Fruit fly (Drosophila melanogaster) whole organism, embryonic: Measurements from ENCODE around the gene CG33640.
A peak's percentile ranks its signal among the peaks of the same experiment; 100 is the strongest.

Source experiments
- B-H1 ChIP-seq: fragments of 200-800 bp; sonication (Bioruptor generic); IDR thresholded peaks from 3 replicates; pipeline ENCODE4 v1.3.6; 2022; ENCODE audit warnings: missing biosample characterization, missing genetic modification characterization
- CG10366 ChIP-seq: fragments of 200-800 bp; sonication (Bioruptor generic); IDR thresholded peaks from 2 replicates; pipeline ENCODE4 v1.3.6; 2022; ENCODE audit warnings: missing biosample characterization, missing genetic modification characterization
- CG10654 ChIP-seq: fragments of 200-800 bp; sonication (Bioruptor generic); optimal IDR thresholded peaks from 2 replicates; lab custom pipeline; 2016; ENCODE audit warnings: missing biosample characterization, missing genetic modification characterization
- CG12219 ChIP-seq: fragments of 200-800 bp; sonication (Bioruptor generic); optimal IDR thresholded peaks from 3 replicates; lab custom pipeline; 2018; ENCODE audit warnings: missing biosample characterization, mild to moderate bottlenecking, missing genetic modification characterization
- CG1233 ChIP-seq: fragments of 200-800 bp; sonication (Bioruptor generic); optimal IDR thresholded peaks from 4 replicates; lab custom pipeline; 2018; ENCODE audit warnings: missing biosample characterization, mild to moderate bottlenecking, missing genetic modification characterization
- CG13624 ChIP-seq: fragments of 200-800 bp; sonication (Bioruptor generic); optimal IDR thresholded peaks from 2 replicates; lab custom pipeline; 2016; ENCODE audit warnings: missing biosample characterization, missing genetic modification characterization
- CG14014 ChIP-seq: fragments of 200-800 bp; sonication (Bioruptor generic); IDR thresholded peaks from 2 replicates; pipeline ENCODE4 v1.3.6; 2022; ENCODE audit warnings: missing biosample characterization, missing genetic modification characterization
- CG16779 ChIP-seq: fragments of 200-800 bp; sonication (Bioruptor generic); IDR thresholded peaks from 2 replicates; pipeline ENCODE4 v1.3.6; 2022; ENCODE audit warnings: missing biosample characterization, missing genetic modification characterization
- CG16813 ChIP-seq: fragments of 200-800 bp; sonication (Bioruptor generic); IDR thresholded peaks from 3 replicates; pipeline ENCODE4 v1.3.6; 2022; ENCODE audit warnings: missing biosample characterization, missing genetic modification characterization; ENCODE audit not compliant: partially characterized antibody
- CG16863 ChIP-seq: fragments of 200-800 bp; sonication (Bioruptor generic); optimal IDR thresholded peaks from 3 replicates; lab custom pipeline; 2016; ENCODE audit warnings: missing biosample characterization, missing genetic modification characterization
- CG17829 ChIP-seq: fragments of 200-800 bp; optimal IDR thresholded peaks from 2 replicates; lab custom pipeline; 2019; ENCODE audit warnings: missing biosample characterization, mild to moderate bottlenecking, missing genetic modification characterization, moderate library complexity
- CG2129 ChIP-seq: fragments of 200-800 bp; sonication (Bioruptor generic); IDR thresholded peaks from 2 replicates; pipeline ENCODE4 v1.3.6; 2022; ENCODE audit warnings: missing biosample characterization, missing genetic modification characterization; ENCODE audit not compliant: partially characterized antibody
- CG2712 ChIP-seq: fragments of 200-800 bp; optimal IDR thresholded peaks from 3 replicates; lab custom pipeline; 2019; ENCODE audit warnings: missing biosample characterization, mild to moderate bottlenecking, missing genetic modification characterization, moderate library complexity
- CG30403 ChIP-seq: fragments of 200-800 bp; sonication (Bioruptor generic); optimal IDR thresholded peaks from 3 replicates; lab custom pipeline; 2016; ENCODE audit warnings: missing biosample characterization, missing genetic modification characterization
- CG32767 ChIP-seq: fragments of 200-800 bp; sonication (Bioruptor generic); IDR thresholded peaks from 2 replicates; pipeline ENCODE4 v1.3.6; 2022; ENCODE audit warnings: missing biosample characterization, missing genetic modification characterization
- CG6854 ChIP-seq: fragments of 200-800 bp; sonication (Bioruptor generic); optimal IDR thresholded peaks from 3 replicates; lab custom pipeline; 2017; ENCODE audit warnings: missing biosample characterization, mild to moderate bottlenecking, missing genetic modification characterization
- CG7963 ChIP-seq: fragments of 200-800 bp; sonication (Bioruptor generic); IDR thresholded peaks from 3 replicates; pipeline ENCODE4 v1.3.6; 2022; ENCODE audit warnings: missing biosample characterization, missing genetic modification characterization; ENCODE audit not compliant: partially characterized antibody
- CG7987 ChIP-seq: fragments of 200-800 bp; sonication (Bioruptor generic); optimal IDR thresholded peaks from 2 replicates; lab custom pipeline; 2018; ENCODE audit warnings: missing biosample characterization, mild to moderate bottlenecking, missing genetic modification characterization, moderate library complexity
- CG8281 ChIP-seq: fragments of 200-800 bp; sonication (Bioruptor generic); optimal IDR thresholded peaks from 2 replicates; lab custom pipeline; 2018; ENCODE audit warnings: missing biosample characterization, mild to moderate bottlenecking, missing genetic modification characterization, moderate library complexity
- CG9215 ChIP-seq: fragments of 200-800 bp; sonication (Bioruptor generic); IDR thresholded peaks from 2 replicates; pipeline ENCODE4 v1.3.6; 2022; ENCODE audit warnings: missing biosample characterization, missing genetic modification characterization
- E2f1 ChIP-seq: fragments of 200-800 bp; sonication (Bioruptor generic); IDR thresholded peaks from 2 replicates; pipeline ENCODE4 v1.3.6; 2022; ENCODE audit warnings: missing biosample characterization, missing genetic modification characterization
- HLH4C ChIP-seq: fragments of 200-800 bp; sonication (Bioruptor generic); IDR thresholded peaks from 3 replicates; pipeline ENCODE4 v1.3.6; 2022; ENCODE audit warnings: missing biosample characterization, missing genetic modification characterization; ENCODE audit not compliant: partially characterized antibody
- MBD-R2 ChIP-seq: fragments of 200-800 bp; sonication (Bioruptor generic); IDR thresholded peaks from 2 replicates; pipeline ENCODE4 v1.3.6; 2022; ENCODE audit warnings: missing biosample characterization, missing genetic modification characterization
- MESR4 ChIP-seq: fragments of 200-800 bp; sonication (Bioruptor generic); optimal IDR thresholded peaks from 2 replicates; lab custom pipeline; 2018; ENCODE audit warnings: missing biosample characterization, mild to moderate bottlenecking, missing genetic modification characterization, moderate library complexity
- Mad ChIP-seq: fragments of 200-800 bp; sonication (Bioruptor generic); optimal IDR thresholded peaks from 2 replicates; lab custom pipeline; 2016; ENCODE audit warnings: missing biosample characterization, missing genetic modification characterization
- Mes4 ChIP-seq: fragments of 200-800 bp; sonication (Bioruptor generic); optimal IDR thresholded peaks from 2 replicates; lab custom pipeline; 2016; ENCODE audit warnings: missing biosample characterization, missing genetic modification characterization
- Mrtf ChIP-seq: fragments of 200-800 bp; sonication (Bioruptor generic); IDR thresholded peaks from 3 replicates; pipeline ENCODE4 v1.3.6; 2022; ENCODE audit warnings: missing biosample characterization, missing genetic modification characterization
- Oli ChIP-seq: fragments of 200-800 bp; sonication (Bioruptor generic); optimal IDR thresholded peaks from 2 replicates; lab custom pipeline; 2018; ENCODE audit warnings: missing biosample characterization, mild to moderate bottlenecking, missing genetic modification characterization, moderate library complexity
- Pdp1 ChIP-seq, 2 experiments: fragments of 200-800 bp; sonication (Bioruptor generic); optimal IDR thresholded peaks; 3 replicates each; lab custom pipeline; 2016; ENCODE audit warnings: missing biosample characterization in 2 of 2, missing genetic modification characterization in 2 of 2, mild to moderate bottlenecking in 1 of 2, moderate library complexity in 1 of 2
- Sry-δ ChIP-seq: fragments of 200-800 bp; sonication (Bioruptor generic); optimal IDR thresholded peaks from 2 replicates; lab custom pipeline; 2016; ENCODE audit warnings: missing biosample characterization, missing genetic modification characterization
- amos ChIP-seq: fragments of 200-800 bp; sonication (Bioruptor generic); IDR thresholded peaks from 2 replicates; pipeline ENCODE4 v1.3.6; 2022; ENCODE audit warnings: missing biosample characterization, missing genetic modification characterization; ENCODE audit not compliant: partially characterized antibody
- ara ChIP-seq: fragments of 200-800 bp; sonication (Bioruptor generic); IDR thresholded peaks from 2 replicates; pipeline ENCODE4 v1.3.6; 2022; ENCODE audit warnings: missing biosample characterization, missing genetic modification characterization
- bsh ChIP-seq, 2 experiments: fragments of 200-800 bp; sonication (Bioruptor generic); optimal IDR thresholded peaks; 2 replicates each; lab custom pipeline; 2017 to 2018; ENCODE audit warnings: mild to moderate bottlenecking in 2 of 2, missing biosample characterization in 2 of 2, missing genetic modification characterization in 2 of 2, moderate library complexity in 1 of 2
- cg ChIP-seq: fragments of 200-800 bp; sonication (Bioruptor generic); optimal IDR thresholded peaks from 3 replicates; lab custom pipeline; 2019; ENCODE audit warnings: missing biosample characterization, mild to moderate bottlenecking, missing genetic modification characterization, moderate library complexity
- crc ChIP-seq: fragments of 200-800 bp; sonication (Bioruptor generic); optimal IDR thresholded peaks from 2 replicates; lab custom pipeline; 2016; ENCODE audit warnings: missing biosample characterization, missing genetic modification characterization
- dan ChIP-seq: fragments of 200-800 bp; sonication (Bioruptor generic); IDR thresholded peaks from 2 replicates; pipeline ENCODE4 v1.3.6; 2022; ENCODE audit warnings: missing biosample characterization, missing genetic modification characterization
- danr ChIP-seq: fragments of 200-800 bp; sonication (Bioruptor generic); IDR thresholded peaks from 2 replicates; pipeline ENCODE4 v1.3.6; 2022; ENCODE audit warnings: missing biosample characterization, missing genetic modification characterization
- mld ChIP-seq: fragments of 200-800 bp; sonication (Bioruptor generic); IDR thresholded peaks from 3 replicates; pipeline ENCODE4 v1.3.6; 2022; ENCODE audit warnings: missing biosample characterization, missing genetic modification characterization; ENCODE audit not compliant: partially characterized antibody
- nerfin-2 ChIP-seq: fragments of 200-800 bp; sonication (Bioruptor generic); IDR thresholded peaks from 2 replicates; pipeline ENCODE4 v1.3.6; 2022; ENCODE audit warnings: missing biosample characterization, missing genetic modification characterization; ENCODE audit not compliant: partially characterized antibody
- pita ChIP-seq: fragments of 200-800 bp; sonication (Bioruptor generic); optimal IDR thresholded peaks from 2 replicates; lab custom pipeline; 2017; ENCODE audit warnings: missing biosample characterization, mild to moderate bottlenecking, missing genetic modification characterization
- prd ChIP-seq, 3 experiments: fragments of >200 bp in 2 of 3; fragments of 200-800 bp in 1 of 3; sonication (Bioruptor generic) in 1 of 3; optimal IDR thresholded peaks in 2 of 3; IDR thresholded peaks in 1 of 3; 2 replicates in 2 of 3; 3 replicates in 1 of 3; pipeline versions ENCODE4 v1.3.6 to Lab custom; 2017 to 2022; ENCODE audit warnings: missing biosample characterization in 1 of 3, missing genetic modification characterization in 1 of 3
- pros ChIP-seq: fragments of 200-800 bp; sonication (Bioruptor generic); optimal IDR thresholded peaks from 3 replicates; lab custom pipeline; 2019; ENCODE audit warnings: missing biosample characterization, mild to moderate bottlenecking, missing genetic modification characterization, moderate library complexity
- slp2 ChIP-seq: fragments of 200-800 bp; sonication (Bioruptor generic); optimal IDR thresholded peaks from 2 replicates; lab custom pipeline; 2016; ENCODE audit warnings: missing biosample characterization, missing genetic modification characterization
- stwl ChIP-seq: fragments of 200-800 bp; sonication (Bioruptor generic); optimal IDR thresholded peaks from 3 replicates; lab custom pipeline; 2018; ENCODE audit warnings: missing biosample characterization, mild to moderate bottlenecking, missing genetic modification characterization, moderate library complexity
- tgo ChIP-seq: fragments of 200-800 bp; sonication (Bioruptor generic); IDR thresholded peaks from 3 replicates; pipeline ENCODE4 v1.3.6; 2022; ENCODE audit warnings: missing biosample characterization, missing genetic modification characterization
- twi ChIP-seq: fragments of 200-800 bp; optimal IDR thresholded peaks from 2 replicates; lab custom pipeline; 2019; ENCODE audit warnings: missing biosample characterization, mild to moderate bottlenecking, missing genetic modification characterization, moderate library complexity
- wek ChIP-seq: fragments of 200-800 bp; sonication (Bioruptor generic); optimal IDR thresholded peaks from 3 replicates; lab custom pipeline; 2018; ENCODE audit warnings: missing biosample characterization, mild to moderate bottlenecking, missing genetic modification characterization, moderate library complexity

CG33640 gene

dm6 chr2L:13548786-13549780 lies 21.4 kb downstream of the CG33640 start, which contains the start of gene B4 (continued):
- TF ChIP-seq Oli (tag; lab: Kevin White, UChicago): no peak
- TF ChIP-seq Sry-δ (GFP tag; lab: Kevin White, UChicago): peak; percentile 20
- no peak; the same call in 1 of the 2 replicates for TF ChIP-seq CG32767
- peak; percentile 16 for TF ChIP-seq CG1233
- TF ChIP-seq dan (GFP tag; lab: Robert Waterston, UW): no peak
- TF ChIP-seq Mrtf: no peak
- TF ChIP-seq prd (optimal IDR thresholded peaks at IDR 0.05; lab: Kevin White, UChicago): no peak
- peak; percentile 27; the same call in 2 of the 3 replicates for TF ChIP-seq prd (GFP tag; IDR thresholded peaks at IDR 0.05; lab: Robert Waterston, UW)
- no peak for TF ChIP-seq slp2 (GFP tag; lab: Kevin White, UChicago)
- no peak for TF ChIP-seq HLH4C (GFP tag; lab: Robert Waterston, UW)
- peak; percentile 38; the same call in 1 of the 2 replicates for TF ChIP-seq E2f1 (GFP tag; lab: Robert Waterston, UW)
- peak; percentile 4 to 65 for TF ChIP-seq Pdp1 (GFP tag; optimal IDR thresholded peaks at IDR 0.05; lab: Kevin White, UChicago)
- no peak; the same call in 2 of the 3 replicates for TF ChIP-seq B-H1
- peak; percentile 34 for TF ChIP-seq CG12219 (GFP tag; lab: Kevin White, UChicago)
- no peak for TF ChIP-seq CG7963 (GFP tag; lab: Robert Waterston, UW)
- peak; percentile 54 for TF ChIP-seq pros (GFP tag; lab: Kevin White, UChicago)
- TF ChIP-seq cg: peak; percentile 92
- TF ChIP-seq tgo (GFP tag; lab: Robert Waterston, UW): no peak
- peak; percentile 1 to 70 for TF ChIP-seq bsh (GFP tag; optimal IDR thresholded peaks at IDR 0.05; lab: Kevin White, UChicago)
- TF ChIP-seq CG14014 (GFP tag; lab: Robert Waterston, UW): peak; percentile 37; the same call in 1 of the 2 replicates
- TF ChIP-seq CG7987 (GFP tag; lab: Kevin White, UChicago): peak; percentile 81
- TF ChIP-seq CG16813: no peak
- no peak for TF ChIP-seq CG10654 (GFP tag; lab: Kevin White, UChicago)
- TF ChIP-seq CG9215 (GFP tag; lab: Robert Waterston, UW): no peak
- no peak for TF ChIP-seq CG2712
- TF ChIP-seq Mes4: no peak
- no peak for TF ChIP-seq CG2129 (GFP tag; lab: Robert Waterston, UW)
- peak; percentile 56 for TF ChIP-seq CG6854
- TF ChIP-seq danr (GFP tag; lab: Robert Waterston, UW): no peak
- peak; percentile 60 for TF ChIP-seq amos (GFP tag; lab: Robert Waterston, UW)
- TF ChIP-seq CG10366 (GFP tag; lab: Robert Waterston, UW): no peak
- no peak for TF ChIP-seq crc (GFP tag; lab: Kevin White, UChicago)
- peak; percentile 35; the same call in 1 of the 2 replicates for TF ChIP-seq nerfin-2 (GFP tag; lab: Robert Waterston, UW)
- TF ChIP-seq Mad: no peak
- no peak for TF ChIP-seq CG30403 (GFP tag; lab: Kevin White, UChicago)
- TF ChIP-seq twi (tag; lab: Kevin White, UChicago): no peak
- no peak for TF ChIP-seq ara (GFP tag; lab: Robert Waterston, UW)
- TF ChIP-seq pita (GFP tag; lab: Kevin White, UChicago): no peak
- TF ChIP-seq CG17829 (tag; lab: Kevin White, UChicago): no peak
- TF ChIP-seq CG8281: no peak
- peak; percentile 77 for TF ChIP-seq wek
- peak; percentile 81; the same call in 1 of the 2 replicates for TF ChIP-seq CG16779 (GFP tag; lab: Robert Waterston, UW)
- no peak for TF ChIP-seq CG16863
- peak; percentile 42 for TF ChIP-seq CG13624
- no peak for TF ChIP-seq mld
- no peak for TF ChIP-seq stwl (tag; lab: Kevin White, UChicago)
- TF ChIP-seq MBD-R2 (GFP tag; lab: Robert Waterston, UW): no peak
- peak; percentile 51 for TF ChIP-seq MESR4 (GFP tag; lab: Kevin White, UChicago)
